Fruit fly (Drosophila melanogaster) whole organism, embryonic: ENCODE measurements around the gene CG32720.

ENCODE experiments used
- Atf6 ChIP-seq: fragments of 200-800 bp; sonication (Bioruptor generic); IDR thresholded peaks from 2 replicates; pipeline ENCODE4 v1.3.6; 2022; ENCODE audit warnings: missing biosample characterization, missing genetic modification characterization
- CG10979 ChIP-seq: fragments of 200-800 bp; sonication (Bioruptor generic); optimal IDR thresholded peaks from 2 replicates; lab custom pipeline; 2018; ENCODE audit warnings: missing biosample characterization, mild to moderate bottlenecking, missing genetic modification characterization, moderate library complexity
- CG11696 ChIP-seq: fragments of 200-800 bp; sonication (Bioruptor generic); IDR thresholded peaks from 2 replicates; pipeline ENCODE4 v1.3.6; 2022; ENCODE audit warnings: missing biosample characterization, missing genetic modification characterization
- CG13624 ChIP-seq: fragments of 200-800 bp; sonication (Bioruptor generic); optimal IDR thresholded peaks from 2 replicates; lab custom pipeline; 2016; ENCODE audit warnings: missing biosample characterization, missing genetic modification characterization
- CG14710 ChIP-seq: fragments of 200-800 bp; sonication (Bioruptor generic); optimal IDR thresholded peaks from 3 replicates; lab custom pipeline; 2019; ENCODE audit warnings: missing biosample characterization, mild to moderate bottlenecking, missing genetic modification characterization, moderate library complexity
- CG14860 ChIP-seq: fragments of 200-800 bp; sonication (Bioruptor generic); IDR thresholded peaks from 3 replicates; pipeline ENCODE4 v1.3.6; 2022; ENCODE audit warnings: missing biosample characterization, missing genetic modification characterization; ENCODE audit not compliant: partially characterized antibody
- CG15514 ChIP-seq: fragments of 200-800 bp; sonication (Bioruptor generic); optimal IDR thresholded peaks from 3 replicates; lab custom pipeline; 2017; ENCODE audit warnings: missing biosample characterization, missing genetic modification characterization, mild to moderate bottlenecking, moderate library complexity, missing genetic modification reagents
- CG15696 ChIP-seq: fragments of 200-800 bp; sonication (Bioruptor generic); optimal IDR thresholded peaks from 2 replicates; lab custom pipeline; 2019; ENCODE audit warnings: missing biosample characterization, mild to moderate bottlenecking, missing genetic modification characterization, moderate library complexity
- CG1603 ChIP-seq: fragments of 200-800 bp; sonication (Bioruptor generic); optimal IDR thresholded peaks from 2 replicates; lab custom pipeline; 2019; ENCODE audit warnings: missing biosample characterization, mild to moderate bottlenecking, missing genetic modification characterization, moderate library complexity
- CG17385 ChIP-seq: fragments of 200-800 bp; sonication (Bioruptor generic); optimal IDR thresholded peaks from 3 replicates; lab custom pipeline; 2018; ENCODE audit warnings: missing biosample characterization, mild to moderate bottlenecking, missing genetic modification characterization
- CG18262 ChIP-seq: fragments of 200-800 bp; optimal IDR thresholded peaks from 3 replicates; lab custom pipeline; 2019; ENCODE audit warnings: missing biosample characterization, mild to moderate bottlenecking, missing genetic modification characterization, moderate library complexity
- CG2712 ChIP-seq: fragments of 200-800 bp; optimal IDR thresholded peaks from 3 replicates; lab custom pipeline; 2019; ENCODE audit warnings: missing biosample characterization, mild to moderate bottlenecking, missing genetic modification characterization, moderate library complexity
- CG34376 ChIP-seq: fragments of 200-800 bp; sonication (Bioruptor generic); optimal IDR thresholded peaks from 2 replicates; lab custom pipeline; 2018; ENCODE audit warnings: missing biosample characterization, mild to moderate bottlenecking, missing genetic modification characterization
- CG3847 ChIP-seq: fragments of 200-800 bp; sonication (Bioruptor generic); IDR thresholded peaks from 2 replicates; pipeline ENCODE4 v1.3.6; 2022; ENCODE audit warnings: missing biosample characterization, missing genetic modification characterization
- CG5180 ChIP-seq: fragments of 200-800 bp; sonication (Bioruptor generic); optimal IDR thresholded peaks from 3 replicates; lab custom pipeline; 2017; ENCODE audit warnings: missing biosample characterization, missing genetic modification characterization, mild to moderate bottlenecking, moderate library complexity, missing genetic modification reagents
- CG7556 ChIP-seq: fragments of 200-800 bp; sonication (Bioruptor generic); optimal IDR thresholded peaks from 2 replicates; lab custom pipeline; 2017; ENCODE audit warnings: missing biosample characterization, mild to moderate bottlenecking, missing genetic modification characterization
- CG8281 ChIP-seq: fragments of 200-800 bp; sonication (Bioruptor generic); optimal IDR thresholded peaks from 2 replicates; lab custom pipeline; 2018; ENCODE audit warnings: missing biosample characterization, mild to moderate bottlenecking, missing genetic modification characterization, moderate library complexity
- CG8478 ChIP-seq: fragments of >200 bp; optimal IDR thresholded peaks from 2 replicates; lab custom pipeline; 2018
- CG8765 ChIP-seq: fragments of 200-800 bp; sonication (Bioruptor generic); IDR thresholded peaks from 2 replicates; pipeline ENCODE4 v1.3.6; 2022; ENCODE audit warnings: missing biosample characterization, missing genetic modification characterization
- CG9727 ChIP-seq: fragments of 200-800 bp; sonication (Bioruptor generic); optimal IDR thresholded peaks from 3 replicates; lab custom pipeline; 2017; ENCODE audit warnings: missing biosample characterization, mild to moderate bottlenecking, missing genetic modification characterization
- CG9797 ChIP-seq: fragments of 200-800 bp; sonication (Bioruptor generic); optimal IDR thresholded peaks from 3 replicates; lab custom pipeline; 2018; ENCODE audit warnings: missing biosample characterization, mild to moderate bottlenecking, missing genetic modification characterization
- D19A ChIP-seq: fragments of 200-800 bp; optimal IDR thresholded peaks from 3 replicates; lab custom pipeline; 2019; ENCODE audit warnings: missing biosample characterization, mild to moderate bottlenecking, missing genetic modification characterization, moderate library complexity
- Dip2 ChIP-seq: fragments of 200-800 bp; sonication (Bioruptor generic); IDR thresholded peaks from 2 replicates; pipeline ENCODE4 v1.3.6; 2022; ENCODE audit warnings: missing biosample characterization, missing genetic modification characterization
- ERR ChIP-seq: fragments of 200-800 bp; sonication (Bioruptor generic); optimal IDR thresholded peaks from 2 replicates; lab custom pipeline; 2016; ENCODE audit warnings: missing biosample characterization, missing genetic modification characterization
- Lim3 ChIP-seq: fragments of 200-800 bp; sonication (Bioruptor generic); IDR thresholded peaks from 2 replicates; pipeline ENCODE4 v1.3.6; 2022; ENCODE audit warnings: missing biosample characterization, missing genetic modification characterization
- Opbp ChIP-seq: fragments of 200-800 bp; sonication (Bioruptor generic); IDR thresholded peaks from 3 replicates; pipeline ENCODE4 v1.3.6; 2022; ENCODE audit warnings: missing biosample characterization, missing genetic modification characterization; ENCODE audit not compliant: partially characterized antibody
- Scr ChIP-seq: fragments of 200-800 bp; sonication (Bioruptor generic); IDR thresholded peaks from 2 replicates; pipeline ENCODE4 v1.3.6; 2022; ENCODE audit warnings: missing biosample characterization, missing genetic modification characterization; ENCODE audit not compliant: partially characterized antibody
- br ChIP-seq: fragments of >200 bp; optimal IDR thresholded peaks from 2 replicates; lab custom pipeline; 2017
- dmrt11E ChIP-seq: fragments of 200-800 bp; sonication (Bioruptor generic); optimal IDR thresholded peaks from 3 replicates; lab custom pipeline; 2018; ENCODE audit warnings: missing biosample characterization, mild to moderate bottlenecking, missing genetic modification characterization, moderate library complexity
- her ChIP-seq: fragments of 200-800 bp; sonication (Bioruptor generic); optimal IDR thresholded peaks from 2 replicates; lab custom pipeline; 2016; ENCODE audit warnings: missing biosample characterization, missing genetic modification characterization
- lola ChIP-seq, 3 experiments: fragments of >200 bp in 2 of 3; fragments of 200-800 bp in 1 of 3; sonication (Bioruptor generic) in 1 of 3; optimal IDR thresholded peaks; 2 replicates each; lab custom pipeline; 2017 to 2019; ENCODE audit warnings: missing biosample characterization in 3 of 3, missing genetic modification characterization in 3 of 3, mild to moderate bottlenecking in 1 of 3, moderate library complexity in 1 of 3
- lov ChIP-seq, 2 experiments: fragments of 200-800 bp in 1 of 2; fragments of >200 bp in 1 of 2; sonication (Bioruptor generic) in 1 of 2; IDR thresholded peaks in 1 of 2; optimal IDR thresholded peaks in 1 of 2; 2 replicates in 1 of 2; 3 replicates in 1 of 2; pipeline versions ENCODE4 v1.3.6 to Lab custom; 2017 to 2022; ENCODE audit warnings: missing biosample characterization in 1 of 2, missing genetic modification characterization in 1 of 2
- mirr ChIP-seq: fragments of 200-800 bp; sonication (Bioruptor generic); optimal IDR thresholded peaks from 3 replicates; lab custom pipeline; 2018; ENCODE audit warnings: missing biosample characterization, mild to moderate bottlenecking, missing genetic modification characterization
- pan ChIP-seq, 4 experiments: fragments of >200 bp in 3 of 4; fragments of 200-800 bp in 1 of 4; sonication (Bioruptor generic) in 1 of 4; optimal IDR thresholded peaks in 3 of 4; IDR thresholded peaks in 1 of 4; 2 replicates each; pipeline versions ENCODE4 v1.3.6 to Lab custom; 2017 to 2022; ENCODE audit warnings: missing biosample characterization in 2 of 4, missing genetic modification characterization in 2 of 4, mixed read lengths in 1 of 4
- prd ChIP-seq, 3 experiments: fragments of >200 bp in 2 of 3; fragments of 200-800 bp in 1 of 3; sonication (Bioruptor generic) in 1 of 3; optimal IDR thresholded peaks in 2 of 3; IDR thresholded peaks in 1 of 3; 2 replicates in 2 of 3; 3 replicates in 1 of 3; pipeline versions ENCODE4 v1.3.6 to Lab custom; 2017 to 2022; ENCODE audit warnings: missing biosample characterization in 1 of 3, missing genetic modification characterization in 1 of 3
- pzg ChIP-seq: fragments of 200-800 bp; sonication (Bioruptor generic); optimal IDR thresholded peaks from 3 replicates; lab custom pipeline; 2018; ENCODE audit warnings: missing biosample characterization, mild to moderate bottlenecking, missing genetic modification characterization, moderate library complexity
- row ChIP-seq: fragments of 200-800 bp; sonication (Bioruptor generic); IDR thresholded peaks from 3 replicates; pipeline ENCODE4 v1.3.6; 2022; ENCODE audit warnings: missing biosample characterization, missing genetic modification characterization
- sd ChIP-seq: fragments of 200-800 bp; sonication (Bioruptor generic); optimal IDR thresholded peaks from 3 replicates; lab custom pipeline; 2018; ENCODE audit warnings: missing biosample characterization, mild to moderate bottlenecking, missing genetic modification characterization, moderate library complexity
- shn ChIP-seq: fragments of 200-800 bp; sonication (Bioruptor generic); optimal IDR thresholded peaks from 3 replicates; lab custom pipeline; 2016; ENCODE audit warnings: missing biosample characterization, missing genetic modification characterization
- usp ChIP-seq: fragments of >200 bp; optimal IDR thresholded peaks from 2 replicates; lab custom pipeline; 2017; ENCODE audit warnings: missing biosample characterization, missing genetic modification characterization
- vnd ChIP-seq: fragments of 200-800 bp; sonication (Bioruptor generic); IDR thresholded peaks from 3 replicates; pipeline ENCODE4 v1.3.6; 2022; ENCODE audit warnings: missing biosample characterization, missing genetic modification characterization; ENCODE audit not compliant: partially characterized antibody
- zfh1 ChIP-seq: fragments of 200-800 bp; sonication (Bioruptor generic); IDR thresholded peaks from 3 replicates; pipeline ENCODE4 v1.3.6; 2022; ENCODE audit warnings: missing biosample characterization, missing genetic modification characterization

The CG32720 gene

DNA sequence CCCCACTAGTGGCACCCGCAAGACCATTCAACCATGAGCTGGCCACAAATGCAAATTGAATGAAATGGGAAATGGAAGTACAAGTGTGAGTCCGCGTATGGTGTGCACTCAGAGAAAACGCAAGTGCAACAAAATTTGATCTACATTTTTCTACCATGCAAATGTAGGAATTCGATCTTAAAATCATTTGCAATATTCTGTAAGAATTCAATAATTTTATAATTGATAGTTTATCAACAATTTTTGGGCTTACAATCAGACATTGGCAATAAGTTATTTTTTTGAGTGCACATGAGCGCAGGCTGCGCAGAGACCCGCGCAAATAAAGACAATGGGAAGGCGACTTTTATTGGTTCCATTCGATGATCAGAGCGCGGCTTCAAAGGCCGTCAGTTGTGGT, 34.4 kb upstream of the CG32720 start (continued):
- peak; percentile 29 for TF ChIP-seq CG7556 (GFP tag; lab: Kevin White, UChicago)
- TF ChIP-seq Dip2 (GFP tag; lab: Robert Waterston, UW): no peak
- no peak for TF ChIP-seq mirr (GFP tag; lab: Kevin White, UChicago)
- no peak for TF ChIP-seq CG3847 (GFP tag; lab: Robert Waterston, UW)
- TF ChIP-seq CG11696 (GFP tag; lab: Robert Waterston, UW): no peak
- TF ChIP-seq sd: no peak
- no peak for TF ChIP-seq CG17385 (GFP tag; lab: Kevin White, UChicago)
- TF ChIP-seq lov (optimal IDR thresholded peaks at IDR 0.05; lab: Kevin White, UChicago): no peak
- TF ChIP-seq lov (GFP tag; IDR thresholded peaks at IDR 0.05; lab: Robert Waterston, UW): no peak
- TF ChIP-seq Lim3: no peak
- TF ChIP-seq lola (GFP tag; optimal IDR thresholded peaks at IDR 0.05; lab: Kevin White, UChicago): peak in 1 of 3 experiments; percentile 59
- no peak for TF ChIP-seq CG9797 (GFP tag; lab: Kevin White, UChicago)
- no peak for TF ChIP-seq vnd (GFP tag; lab: Robert Waterston, UW)
- no peak for TF ChIP-seq CG13624
- TF ChIP-seq br: no peak
- peak; percentile 66 for TF ChIP-seq CG1603 (tag; lab: Kevin White, UChicago)
- TF ChIP-seq Scr (GFP tag; lab: Robert Waterston, UW): no peak
- TF ChIP-seq Opbp (GFP tag; lab: Robert Waterston, UW): no peak
- no peak for TF ChIP-seq her (GFP tag; lab: Kevin White, UChicago)
- TF ChIP-seq CG15514 (GFP tag; lab: Kevin White, UChicago): no peak
- TF ChIP-seq CG5180 (GFP tag; lab: Kevin White, UChicago): no peak

DNA sequence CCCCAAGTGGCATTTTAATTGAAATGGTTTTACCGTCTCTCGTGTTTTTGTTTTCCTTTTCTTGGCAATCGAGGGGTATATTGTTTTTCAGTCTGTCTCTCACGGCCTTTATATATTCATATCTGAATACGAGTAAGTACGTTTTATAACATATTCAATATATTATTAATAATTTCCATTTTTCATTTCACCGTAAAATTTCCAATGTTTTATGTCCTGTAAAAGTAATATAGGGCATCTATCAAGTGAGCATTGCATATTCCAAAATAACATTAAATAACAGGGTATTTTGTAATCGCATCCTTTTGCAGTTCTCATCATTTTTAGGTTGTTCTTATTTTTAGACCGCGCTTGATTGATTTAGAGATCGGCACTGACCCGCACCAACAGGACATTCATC, 32.9 kb upstream of the CG32720 start:
- 0 out of 3 replicates have a peak, but pooled peaks have one; percentile 19 for TF ChIP-seq zfh1 (GFP tag; lab: Robert Waterston, UW)
- TF ChIP-seq D19A (tag; lab: Kevin White, UChicago): peak; percentile 11
- TF ChIP-seq CG15696 (tag; lab: Kevin White, UChicago): peak; percentile 51
- TF ChIP-seq CG9727: peak; percentile 13
- TF ChIP-seq CG8478 (lab: Kevin White, UChicago): no peak
- TF ChIP-seq CG8281 (tag; lab: Kevin White, UChicago): no peak
- TF ChIP-seq prd (optimal IDR thresholded peaks at IDR 0.05; lab: Kevin White, UChicago): no peak
- 0 out of 3 replicates have a peak, but pooled peaks have one; percentile 24 for TF ChIP-seq prd (GFP tag; IDR thresholded peaks at IDR 0.05; lab: Robert Waterston, UW)
- no peak for TF ChIP-seq ERR (GFP tag; lab: Kevin White, UChicago)
- TF ChIP-seq row (GFP tag; lab: Robert Waterston, UW): peak; percentile 28; the same call in 1 of the 3 replicates
- TF ChIP-seq Atf6 (GFP tag; lab: Robert Waterston, UW): no peak
- TF ChIP-seq pan (optimal IDR thresholded peaks at IDR 0.05; lab: Kevin White, UChicago): no peak
- peak in 1 of 2 experiments; percentile 52 for TF ChIP-seq pan (GFP tag; optimal IDR thresholded peaks at IDR 0.05 in 1 of 2, IDR thresholded peaks at IDR 0.05 in 1 of 2)
- no peak for TF ChIP-seq usp (GFP tag; lab: Kevin White, UChicago)
- peak; percentile 6 for TF ChIP-seq CG10979 (tag; lab: Kevin White, UChicago)
- TF ChIP-seq shn (GFP tag; lab: Kevin White, UChicago): no peak
- TF ChIP-seq CG14860: no peak
- TF ChIP-seq pzg (GFP tag; lab: Kevin White, UChicago): no peak
- peak; percentile 37 for TF ChIP-seq CG18262 (tag; lab: Kevin White, UChicago)
- TF ChIP-seq CG2712: peak; percentile 46
- TF ChIP-seq lola (GFP tag; optimal IDR thresholded peaks at IDR 0.05; lab: Kevin White, UChicago): peak in 1 of 3 experiments; percentile 19
- peak; percentile 33 for TF ChIP-seq dmrt11E (tag; lab: Kevin White, UChicago)
- peak; percentile 8 for TF ChIP-seq CG14710 (tag; lab: Kevin White, UChicago)
- TF ChIP-seq CG34376 (GFP tag; lab: Kevin White, UChicago): no peak
- TF ChIP-seq CG8765 (GFP tag; lab: Robert Waterston, UW): no peak
